Fruit fly (Drosophila melanogaster) whole organism, pupa: Measurements from ENCODE around the gene witty.

Source experiments
- CG10348 ChIP-seq: fragments of 200-800 bp; sonication (Bioruptor generic); IDR thresholded peaks from 2 replicates; pipeline ENCODE4 v1.3.6; 2022; ENCODE audit warnings: missing biosample characterization, missing genetic modification characterization
- CG13204 ChIP-seq: fragments of 200-800 bp; sonication (Bioruptor generic); optimal IDR thresholded peaks from 2 replicates; lab custom pipeline; 2018; ENCODE audit warnings: missing biosample characterization, mild to moderate bottlenecking, missing genetic modification characterization, moderate library complexity
- CG8301 ChIP-seq: fragments of 200-800 bp; sonication (Bioruptor generic); optimal IDR thresholded peaks from 2 replicates; lab custom pipeline; 2018; ENCODE audit warnings: missing biosample characterization, mild to moderate bottlenecking, missing genetic modification characterization

dm6 chr2L:8385849-8386248 lies 47.8 kb downstream of the witty start:
- TF ChIP-seq CG13204 (GFP tag; lab: Kevin White, UChicago) (no peak), CG8301 (tag; lab: Kevin White, UChicago) (no peak), CG10348 (no peak)
